In the genomic region with DNA sequence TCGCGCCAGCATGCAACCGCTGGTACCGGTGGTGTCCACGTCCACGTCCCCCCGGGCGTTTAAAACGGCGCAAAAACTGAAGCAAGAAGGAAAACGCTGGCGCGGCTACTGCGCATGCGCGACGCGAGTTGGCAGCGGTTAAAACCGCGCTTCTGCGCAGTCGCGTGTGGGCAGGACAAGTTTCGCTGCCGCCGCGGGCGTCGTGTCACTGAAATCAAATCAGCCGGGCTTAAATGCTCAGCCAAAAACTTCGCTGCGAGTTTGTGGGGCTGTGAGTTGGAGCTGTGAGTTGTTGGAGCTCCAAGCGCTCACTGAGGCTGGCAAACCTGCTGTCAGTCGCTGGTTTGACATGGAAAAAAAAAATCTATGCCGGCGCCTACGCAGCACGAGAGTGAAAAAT, we compare ENCODE assay signal across 1 fruit fly cellular context.
TF ChIP-seq lines count a peak whose summit lies in the region.

No protein-coding gene starts in this region.

TF ChIP-seq in whole organism, embryonic, 481 proteins besides CTCF, POLR2A, EP300 and RAD21 (continued from another document):
- TF ChIP-seq knrl (GFP tag; IDR thresholded peaks at IDR 0.05; lab: Robert Waterston, UW; ENCODE audit: partially characterized antibody) = 0 out of 3 replicates have a peak, but pooled peaks have one; percentile 15
- TF ChIP-seq CG9817 (tag; optimal IDR thresholded peaks at IDR 0.05; lab: Kevin White, UChicago) = no peak
- no peak for TF ChIP-seq CG14710 (tag; optimal IDR thresholded peaks at IDR 0.05; lab: Kevin White, UChicago)
- TF ChIP-seq Hr51 (GFP tag; optimal IDR thresholded peaks at IDR 0.05; lab: Kevin White, UChicago) = no peak
- TF ChIP-seq CG4730 (GFP tag; IDR thresholded peaks at IDR 0.05; lab: Robert Waterston, UW) = no peak
- no peak for TF ChIP-seq caup (GFP tag; optimal IDR thresholded peaks at IDR 0.05; lab: Kevin White, UChicago; ENCODE audit: severe bottlenecking)
- TF ChIP-seq Optix (GFP tag; IDR thresholded peaks at IDR 0.05; lab: Robert Waterston, UW) = no peak
- TF ChIP-seq Atf-2 (GFP tag; optimal IDR thresholded peaks at IDR 0.05; lab: Kevin White, UChicago) = no peak
- TF ChIP-seq Eip74EF (GFP tag; optimal IDR thresholded peaks at IDR 0.05; lab: Kevin White, UChicago) = no peak
- TF ChIP-seq usp (GFP tag; optimal IDR thresholded peaks at IDR 0.05; lab: Kevin White, UChicago) = no peak
- TF ChIP-seq nerfin-2 (GFP tag; IDR thresholded peaks at IDR 0.05; lab: Robert Waterston, UW; ENCODE audit: partially characterized antibody) = no peak
- no peak for TF ChIP-seq CG15696 (tag; optimal IDR thresholded peaks at IDR 0.05; lab: Kevin White, UChicago)
- no peak for TF ChIP-seq Doc3 (GFP tag; IDR thresholded peaks at IDR 0.05; lab: Robert Waterston, UW; ENCODE audit: partially characterized antibody)
- TF ChIP-seq mirr (GFP tag; optimal IDR thresholded peaks at IDR 0.05; lab: Kevin White, UChicago) = no peak
- no peak for TF ChIP-seq NK7.1 (GFP tag; optimal IDR thresholded peaks at IDR 0.05; lab: Kevin White, UChicago)
- TF ChIP-seq CG8359 (GFP tag; optimal IDR thresholded peaks at IDR 0.05; lab: Kevin White, UChicago; ENCODE audit: borderline replicate concordance) = peak; percentile 99
- no peak for TF ChIP-seq CG7357 (GFP tag; IDR thresholded peaks at IDR 0.05; lab: Robert Waterston, UW)
- no peak for TF ChIP-seq da (GFP tag; optimal IDR thresholded peaks at IDR 0.05; lab: Kevin White, UChicago)
- no peak for TF ChIP-seq Hr39 (optimal IDR thresholded peaks at IDR 0.05; lab: Kevin White, UChicago)
- TF ChIP-seq CG31224 (GFP tag; IDR thresholded peaks at IDR 0.05; lab: Robert Waterston, UW) = no peak
- TF ChIP-seq H2.0 (GFP tag; IDR thresholded peaks at IDR 0.05; lab: Robert Waterston, UW) = peak; percentile 28; the same call in 1 of the 2 replicates
- no peak for TF ChIP-seq CG7786 (GFP tag; optimal IDR thresholded peaks at IDR 0.05; lab: Kevin White, UChicago)
- no peak for TF ChIP-seq Lpt (GFP tag; optimal IDR thresholded peaks at IDR 0.05; lab: Kevin White, UChicago)
- no peak for TF ChIP-seq CG31388 (GFP tag; optimal IDR thresholded peaks at IDR 0.05; lab: Kevin White, UChicago)
- TF ChIP-seq NC2β (GFP tag; optimal IDR thresholded peaks at IDR 0.05; lab: Kevin White, UChicago) = no peak
- TF ChIP-seq bsh (GFP tag; optimal IDR thresholded peaks at IDR 0.05; lab: Kevin White, UChicago) = no peak
- TF ChIP-seq sna (GFP tag; IDR thresholded peaks at IDR 0.05; lab: Robert Waterston, UW; ENCODE audit: partially characterized antibody) = 0 out of 2 replicates have a peak, but pooled peaks have one; percentile 15
- TF ChIP-seq CG12104 (GFP tag; optimal IDR thresholded peaks at IDR 0.05; lab: Kevin White, UChicago) = no peak
- peak; percentile 5; the same call in 1 of the 2 replicates for TF ChIP-seq CG14014 (GFP tag; IDR thresholded peaks at IDR 0.05; lab: Robert Waterston, UW)
TF ChIP-seq in whole organism, embryonic: peak in this region for 14.
